Worm (Caenorhabditis elegans) whole organism, L1 larva: ENCODE data around the gene abu-2.

Source experiments
- Y116A8C.19 ChIP-seq: sonication (generic microtip); optimal IDR thresholded peaks from 2 replicates; lab custom pipeline; 2016; ENCODE audit warnings: missing compliant biosample characterization, missing genetic modification characterization, borderline replicate concordance
- alr-1 ChIP-seq: fragments of 200-800 bp; sonication (Bioruptor generic); optimal IDR thresholded peaks from 2 replicates; lab custom pipeline; 2018; ENCODE audit warnings: borderline replicate concordance, mild to moderate bottlenecking, missing genetic modification characterization, missing compliant biosample characterization
- ama-1 ChIP-seq: fragments of 150-350 bp; optimal IDR thresholded peaks from 2 replicates; lab custom pipeline; 2014
- blmp-1 ChIP-seq: fragments of 150-350 bp; optimal IDR thresholded peaks from 2 replicates; lab custom pipeline; 2014; ENCODE audit warnings: missing biosample characterization, missing genetic modification characterization
- ceh-8 ChIP-seq: fragments of 200-800 bp; sonication (Bioruptor generic); optimal IDR thresholded peaks from 2 replicates; lab custom pipeline; 2018; ENCODE audit warnings: mild to moderate bottlenecking, missing genetic modification characterization, moderate library complexity, missing compliant biosample characterization
- ceh-82 ChIP-seq, 3 experiments: fragments of 150-350 bp in 1 of 3; sonication (generic microtip) in 2 of 3; optimal IDR thresholded peaks; 2 replicates each; lab custom pipeline; 2014 to 2017; ENCODE audit warnings: missing biosample characterization in 3 of 3, missing genetic modification characterization in 3 of 3
- ces-1 ChIP-seq: fragments of 150-350 bp; optimal IDR thresholded peaks from 2 replicates; lab custom pipeline; 2014; ENCODE audit warnings: missing biosample characterization, missing genetic modification reagents, missing genetic modification characterization
- efl-1 ChIP-seq, 4 experiments: fragments of 150-350 bp; optimal IDR thresholded peaks in 3 of 4; peaks in 1 of 4; 1 replicate in 1 of 4; 2 replicates in 3 of 4; lab custom pipeline; 2014; ENCODE audit warnings: missing biosample characterization in 2 of 4, missing genetic modification characterization in 2 of 4, missing genetic modification reagents in 2 of 4
- egl-27 ChIP-seq, 2 experiments: fragments of 150-350 bp in 1 of 2; sonication (generic microtip); optimal IDR thresholded peaks; 3 replicates each; lab custom pipeline; 2017 to 2018; ENCODE audit warnings: missing biosample characterization in 2 of 2, missing genetic modification characterization in 2 of 2, missing genetic modification reagents in 2 of 2
- ets-5 ChIP-seq: fragments of 200-800 bp; sonication (Bioruptor generic); IDR thresholded peaks from 2 replicates; pipeline ENCODE4 v1.3.6; 2022; ENCODE audit warnings: missing genetic modification characterization, missing compliant biosample characterization
- fkh-10 ChIP-seq: sonication (generic microtip); optimal IDR thresholded peaks from 2 replicates; lab custom pipeline; 2017; ENCODE audit warnings: missing biosample characterization, missing genetic modification reagents, missing genetic modification characterization
- fkh-4 ChIP-seq: sonication (generic microtip); optimal IDR thresholded peaks from 2 replicates; lab custom pipeline; 2016; ENCODE audit warnings: missing compliant biosample characterization, missing genetic modification characterization, borderline replicate concordance
- fkh-8 ChIP-seq: sonication (generic microtip); optimal IDR thresholded peaks from 2 replicates; lab custom pipeline; 2016; ENCODE audit warnings: mild to moderate bottlenecking, missing genetic modification characterization, missing compliant biosample characterization
- hlh-4 ChIP-seq: sonication (generic microtip); optimal IDR thresholded peaks from 2 replicates; lab custom pipeline; 2016; ENCODE audit warnings: mild to moderate bottlenecking, missing genetic modification characterization, missing compliant biosample characterization
- irx-1 ChIP-seq: sonication (generic microtip); optimal IDR thresholded peaks from 2 replicates; lab custom pipeline; 2016; ENCODE audit warnings: missing genetic modification characterization, missing compliant biosample characterization
- jun-1 ChIP-seq: fragments of 150-350 bp; optimal IDR thresholded peaks from 2 replicates; lab custom pipeline; 2014; ENCODE audit warnings: missing biosample characterization, missing genetic modification reagents, missing genetic modification characterization
- lin-14 ChIP-seq: fragments of 200-800 bp; sonication (Bioruptor generic); optimal IDR thresholded peaks from 2 replicates; lab custom pipeline; 2018; ENCODE audit warnings: mild to moderate bottlenecking, missing genetic modification characterization, moderate library complexity, missing compliant biosample characterization
- lin-39 ChIP-seq: fragments of 150-350 bp; optimal IDR thresholded peaks from 2 replicates; lab custom pipeline; 2014; ENCODE audit warnings: missing biosample characterization, missing genetic modification reagents, missing genetic modification characterization
- lir-3 ChIP-seq: sonication (generic microtip); optimal IDR thresholded peaks from 2 replicates; lab custom pipeline; 2016; ENCODE audit warnings: mild to moderate bottlenecking, missing genetic modification characterization, moderate library complexity, missing compliant biosample characterization; ENCODE audit not compliant: poor library complexity
- mdl-1 ChIP-seq, 2 experiments: fragments of 150-350 bp; optimal IDR thresholded peaks; 2 replicates each; lab custom pipeline; 2014 to 2017; ENCODE audit warnings: missing biosample characterization in 2 of 2, missing genetic modification characterization in 2 of 2, inconsistent platforms in 1 of 2
- mep-1 ChIP-seq: fragments of 150-350 bp; optimal IDR thresholded peaks from 2 replicates; lab custom pipeline; 2014; ENCODE audit warnings: missing biosample characterization, missing genetic modification characterization
- nhr-12 ChIP-seq: sonication (generic microtip); optimal IDR thresholded peaks from 2 replicates; lab custom pipeline; 2017; ENCODE audit warnings: missing biosample characterization, missing genetic modification characterization
- nhr-47 ChIP-seq: sonication (generic microtip); optimal IDR thresholded peaks from 2 replicates; lab custom pipeline; 2016; ENCODE audit warnings: mild to moderate bottlenecking, missing genetic modification characterization, moderate library complexity, missing compliant biosample characterization
- nhr-71 ChIP-seq: sonication (generic microtip); optimal IDR thresholded peaks from 2 replicates; lab custom pipeline; 2016; ENCODE audit warnings: mild to moderate bottlenecking, missing genetic modification characterization, moderate library complexity, missing compliant biosample characterization
- nhr-76 ChIP-seq: sonication (generic microtip); optimal IDR thresholded peaks from 2 replicates; lab custom pipeline; 2017; ENCODE audit warnings: missing biosample characterization, missing genetic modification characterization
- nhr-85 ChIP-seq: sonication (generic microtip); peaks from one replicate; lab custom pipeline; 2016; ENCODE audit warnings: missing genetic modification characterization, inconsistent platforms, missing compliant biosample characterization
- nhr-90 ChIP-seq: sonication (generic microtip); optimal IDR thresholded peaks from 2 replicates; lab custom pipeline; 2016; ENCODE audit warnings: mild to moderate bottlenecking, missing genetic modification characterization, missing compliant biosample characterization; ENCODE audit not compliant: poor library complexity
- pax-3 ChIP-seq: fragments of 200-800 bp; sonication (Bioruptor generic); optimal IDR thresholded peaks from 2 replicates; lab custom pipeline; 2018; ENCODE audit warnings: mild to moderate bottlenecking, missing genetic modification characterization, moderate library complexity, missing compliant biosample characterization
- snpc-4 ChIP-seq: fragments of 150-350 bp; optimal IDR thresholded peaks from 2 replicates; lab custom pipeline; 2014; ENCODE audit warnings: missing biosample characterization, missing genetic modification characterization
- sup-37 ChIP-seq: fragments of 200-800 bp; sonication (Bioruptor generic); optimal IDR thresholded peaks from 2 replicates; lab custom pipeline; 2018; ENCODE audit warnings: mild to moderate bottlenecking, missing genetic modification characterization, missing compliant biosample characterization
- swsn-7 ChIP-seq: sonication (generic microtip); optimal IDR thresholded peaks from 2 replicates; lab custom pipeline; 2016; ENCODE audit warnings: missing genetic modification characterization, missing compliant biosample characterization
- unc-130 ChIP-seq: fragments of 150-350 bp; optimal IDR thresholded peaks from 2 replicates; lab custom pipeline; 2017; ENCODE audit warnings: missing biosample characterization, missing genetic modification characterization, inconsistent platforms
- unc-30 ChIP-seq: sonication (generic microtip); optimal IDR thresholded peaks from 2 replicates; lab custom pipeline; 2017; ENCODE audit warnings: missing biosample characterization, missing genetic modification characterization
- unc-62 ChIP-seq: fragments of 150-350 bp; optimal IDR thresholded peaks from 2 replicates; lab custom pipeline; 2014; ENCODE audit warnings: missing biosample characterization, missing genetic modification reagents, missing genetic modification characterization
- zag-1 ChIP-seq: fragments of 150-350 bp; optimal IDR thresholded peaks from 2 replicates; lab custom pipeline; 2014; ENCODE audit warnings: missing biosample characterization, missing genetic modification characterization
- zip-4 ChIP-seq: fragments of 200-800 bp; sonication (Bioruptor generic); optimal IDR thresholded peaks from 2 replicates; lab custom pipeline; 2018; ENCODE audit warnings: mild to moderate bottlenecking, missing genetic modification characterization, moderate library complexity, missing compliant biosample characterization
- ztf-11 ChIP-seq, 2 experiments: sonication (generic microtip); optimal IDR thresholded peaks; 2 replicates each; lab custom pipeline; 2016 to 2017; ENCODE audit warnings: missing genetic modification characterization in 2 of 2, missing biosample characterization in 1 of 2, missing compliant biosample characterization in 1 of 2
- ztf-4 ChIP-seq: fragments of 150-350 bp; optimal IDR thresholded peaks from 2 replicates; lab custom pipeline; 2014; ENCODE audit warnings: missing biosample characterization, missing genetic modification characterization

Gene abu-2

DNA sequence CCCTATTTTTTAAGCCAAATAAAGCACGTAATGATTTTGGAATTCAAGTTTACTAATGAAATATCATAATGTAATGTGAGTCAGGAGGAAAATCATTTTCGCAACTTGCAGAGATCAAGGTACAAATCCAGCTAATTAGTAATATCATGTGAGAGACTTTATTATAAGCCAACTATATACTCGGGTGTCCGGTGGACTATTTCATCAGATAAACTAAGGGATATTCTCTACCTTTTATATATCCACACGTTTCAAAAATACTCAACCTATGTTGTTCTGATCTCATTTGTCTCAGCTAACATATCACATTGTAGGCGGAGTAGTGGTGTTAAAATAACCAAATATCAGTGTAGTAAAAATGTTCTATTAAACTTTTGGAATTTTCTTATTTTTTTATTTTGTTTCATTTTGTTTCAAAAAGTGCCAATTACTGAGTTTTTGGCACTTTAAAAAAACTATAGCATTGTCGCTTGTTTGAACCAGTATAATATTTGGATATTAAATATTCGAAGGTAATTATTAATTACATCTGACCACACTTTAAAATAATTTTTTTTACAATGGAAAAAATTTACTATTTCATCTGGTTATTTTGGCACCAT is 21.0 kb downstream of the abu-2 start (continued):
- peak in 1 of 2 experiments; percentile 49 for TF ChIP-seq egl-27 (tag; optimal IDR thresholded peaks at IDR 0.05; lab: Kevin White, UChicago)
- no peak for TF ChIP-seq unc-62 (GFP tag; lab: Kevin White, UChicago)
- peak; percentile 97 for TF ChIP-seq jun-1 (tag; lab: Kevin White, UChicago)
- TF ChIP-seq mdl-1 (tag; optimal IDR thresholded peaks at IDR 0.05; lab: Kevin White, UChicago): no peak
- peak; percentile 93 for TF ChIP-seq fkh-8 (tag; lab: Kevin White, UChicago)
- peak; percentile 94 for TF ChIP-seq nhr-90 (tag; lab: Kevin White, UChicago)
- TF ChIP-seq swsn-7: peak; percentile 88
- TF ChIP-seq efl-1 (optimal IDR thresholded peaks at IDR 0.05; lab: Kevin White, UChicago): peak; percentile 68
- TF ChIP-seq efl-1 (GFP tag; optimal IDR thresholded peaks at IDR 0.05 in 1 of 2; lab: Kevin White, UChicago): peak; percentile 1 to 92
- peak; percentile 86 for TF ChIP-seq irx-1 (tag; lab: Kevin White, UChicago)
- TF ChIP-seq ztf-4 (tag; lab: Kevin White, UChicago): peak; percentile 92
- TF ChIP-seq fkh-4 (tag; lab: Kevin White, UChicago): peak; percentile 84
- no peak for TF ChIP-seq Y116A8C.19 (tag; lab: Kevin White, UChicago)
- peak; percentile 98 for TF ChIP-seq nhr-47 (tag; lab: Kevin White, UChicago)
- TF ChIP-seq unc-130 (tag; lab: Kevin White, UChicago): no peak
- TF ChIP-seq nhr-76 (tag; lab: Kevin White, UChicago): no peak
- TF ChIP-seq mep-1: peak; percentile 73
- TF ChIP-seq ceh-82 (tag; optimal IDR thresholded peaks at IDR 0.05; lab: Kevin White, UChicago): peak; percentile 65 to 88 (median 82)
- peak; percentile 95 for TF ChIP-seq ceh-8
- TF ChIP-seq blmp-1 (tag; lab: Kevin White, UChicago): no peak
- TF ChIP-seq snpc-4: peak; percentile 69
- peak; percentile 94 for TF ChIP-seq lin-39 (tag; lab: Kevin White, UChicago)
- peak; percentile 91 for TF ChIP-seq nhr-71
- no peak for TF ChIP-seq unc-30 (tag; lab: Kevin White, UChicago)
- TF ChIP-seq pax-3 (tag; lab: Kevin White, UChicago): peak; percentile 81
- peak; percentile 65 for TF ChIP-seq sup-37 (GFP tag; lab: Kevin White, UChicago)
- TF ChIP-seq lir-3: peak; percentile 85
- TF ChIP-seq hlh-4: no peak
- TF ChIP-seq ztf-11 (tag; optimal IDR thresholded peaks at IDR 0.05; lab: Kevin White, UChicago): peak; percentile 35 to 74
- no peak for TF ChIP-seq ets-5 (GFP tag; lab: Robert Waterston, UW)
- no peak for TF ChIP-seq nhr-12 (tag; lab: Kevin White, UChicago)
- TF ChIP-seq ama-1 (lab: Kevin White, UChicago): no peak

DNA sequence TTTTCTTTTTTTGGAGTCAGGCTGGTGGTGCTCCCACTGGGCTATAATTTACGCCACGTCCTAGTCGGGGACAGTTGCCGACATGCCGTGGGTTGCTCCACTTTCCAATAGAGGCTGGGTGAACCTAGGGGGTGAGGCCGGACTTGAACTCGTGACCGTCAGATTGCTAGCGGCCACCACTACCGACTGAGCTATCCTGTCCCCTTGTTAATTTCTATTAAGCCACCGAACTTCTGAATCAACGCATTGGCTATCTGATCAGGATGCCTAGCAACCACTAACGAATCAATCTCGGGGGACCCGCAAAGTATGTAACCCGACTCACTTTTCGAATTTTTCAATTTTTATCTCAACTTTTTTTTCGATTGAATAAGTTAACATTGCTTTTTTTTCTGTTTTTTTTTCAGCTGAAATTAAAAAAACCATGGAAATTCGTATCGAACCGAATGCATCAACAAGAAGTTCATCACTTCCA is 23.5 kb downstream of the abu-2 start, which contains the start of gene F56C3.1:
TSS of gene F56C3.1 (plus strand) at position 425 of the 475 bp plus-strand sequence.
- TF ChIP-seq nhr-85 (tag; lab: Kevin White, UChicago): no peak
- no peak for TF ChIP-seq alr-1 (tag; lab: Kevin White, UChicago)
- TF ChIP-seq lin-14 (GFP tag; lab: Kevin White, UChicago): no peak
- TF ChIP-seq zip-4 (GFP tag; lab: Kevin White, UChicago): no peak
- no peak for TF ChIP-seq lin-39 (tag; lab: Kevin White, UChicago)
- no peak for TF ChIP-seq ces-1 (GFP tag; lab: Kevin White, UChicago)
- no peak for TF ChIP-seq zag-1 (tag; lab: Kevin White, UChicago)
- TF ChIP-seq fkh-10 (GFP tag; lab: Kevin White, UChicago): no peak
- TF ChIP-seq, all 84 proteins: peak for 0
